Fruit fly (Drosophila melanogaster): ENCODE data around the gene CG4998.

The CG4998 gene

DNA sequence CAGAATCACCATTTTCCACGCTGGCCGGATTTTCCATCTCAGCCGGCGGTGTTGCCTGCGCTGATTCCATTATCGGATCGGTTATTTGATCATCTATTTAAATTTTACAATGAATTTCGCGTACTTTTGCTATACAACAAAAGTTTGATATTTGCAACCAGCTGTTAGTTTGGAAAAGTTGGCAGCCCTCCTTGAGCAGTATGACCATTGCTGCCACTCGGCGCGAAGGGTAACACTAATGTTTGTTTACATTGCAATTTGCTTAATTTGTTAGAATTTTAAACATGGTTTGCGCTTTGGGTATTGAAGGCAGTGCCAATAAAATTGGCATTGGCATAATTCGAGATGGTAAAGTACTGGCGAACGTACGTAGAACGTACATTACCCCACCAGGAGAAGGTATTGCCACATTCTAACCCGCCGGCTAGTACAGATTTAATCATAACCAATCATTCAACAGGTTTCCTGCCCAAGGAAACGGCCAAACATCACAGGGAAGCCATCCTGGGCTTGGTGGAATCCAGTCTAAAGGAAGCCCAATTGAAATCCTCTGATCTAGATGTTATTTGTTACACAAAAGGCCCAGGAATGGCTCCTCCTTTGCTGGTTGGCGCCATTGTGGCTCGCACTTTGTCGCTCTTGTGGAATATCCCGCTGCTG lies 13.1 kb downstream of the CG4998 start, which contains the start of the genes Golgin104 and Tcs3:
Gene Golgin104 (minus strand): TSS at position 182 of the 660 bp plus-strand sequence.
Gene Tcs3 (plus strand): TSS at position 222 of the 660 bp plus-strand sequence.
- TF ChIP-seq CG10669 (GFP tag; optimal IDR thresholded peaks at IDR 0.05) (no peak), CG8319 (GFP tag; optimal IDR thresholded peaks at IDR 0.05) (no peak), fkh (GFP tag; optimal IDR thresholded peaks at IDR 0.05) (peak; percentile 99)

DNA sequence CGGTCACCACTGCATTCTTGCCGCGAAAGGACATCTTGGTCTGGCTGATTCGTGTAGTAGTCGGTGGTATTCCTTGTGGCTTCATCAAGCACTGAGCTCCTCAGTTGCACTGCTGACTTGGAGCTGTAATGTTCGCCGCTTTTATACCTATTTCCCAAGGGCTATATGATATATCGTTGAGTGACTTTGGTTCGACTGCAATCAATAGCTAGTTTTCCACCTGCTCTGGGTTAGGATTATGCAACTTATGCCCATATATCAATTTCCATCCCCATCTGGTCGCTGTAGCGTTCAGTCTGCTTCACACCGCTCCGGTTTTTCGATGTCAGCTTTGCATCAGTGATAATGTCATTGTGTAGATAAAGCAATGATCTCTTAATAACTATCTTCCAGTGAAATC lies 15.4 kb downstream of the CG4998 start, which contains the start of gene Pdh:
Gene Pdh (minus strand): TSS at position 101 of the 400 bp plus-strand sequence.
- TF ChIP-seq Eip78C (GFP tag) (peak; percentile 1), CG1621 (tag; optimal IDR thresholded peaks at IDR 0.05) (no peak), CG11902 (GFP tag; optimal IDR thresholded peaks at IDR 0.05) (no peak), Eip75B (GFP tag; optimal IDR thresholded peaks at IDR 0.05) (no peak), CG6808 (GFP tag; optimal IDR thresholded peaks at IDR 0.05) (no peak), OdsH (GFP tag; optimal IDR thresholded peaks at IDR 0.05) (no peak)

DNA sequence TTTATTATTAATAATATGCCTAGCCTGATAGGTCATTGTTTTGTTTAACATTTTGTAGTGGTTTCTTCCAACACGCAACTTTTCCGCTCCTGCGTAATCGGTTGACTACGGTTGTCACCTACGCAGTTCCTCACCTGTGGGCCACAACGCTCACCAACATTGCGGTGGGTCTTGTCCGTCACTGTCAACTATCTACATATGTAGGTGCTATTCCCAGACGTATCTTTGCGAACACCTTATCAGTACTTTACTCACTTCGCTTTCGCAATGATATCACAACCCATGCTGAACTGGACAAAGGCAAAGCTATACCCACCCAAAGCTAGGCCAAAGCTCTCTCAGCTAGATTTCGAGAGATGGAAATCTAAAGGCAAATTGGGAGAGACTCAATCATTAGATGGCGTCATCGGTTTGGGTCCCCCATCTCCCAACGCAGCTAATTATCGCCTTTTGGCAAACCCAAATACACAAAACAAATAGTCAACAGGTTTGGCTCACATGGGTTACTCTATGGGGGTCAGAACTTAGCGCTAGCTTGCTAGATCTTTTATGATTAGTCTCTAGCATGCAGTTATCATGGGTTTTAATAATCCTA lies 17.5 kb downstream of the CG4998 start:
- TF ChIP-seq CG3032 (tag; optimal IDR thresholded peaks at IDR 0.05) (no peak), vri (GFP tag; optimal IDR thresholded peaks at IDR 0.05) (peak; percentile 72), Eip78C (GFP tag) (peak; percentile 40), fkh (GFP tag; optimal IDR thresholded peaks at IDR 0.05) (peak; percentile 62)

DNA sequence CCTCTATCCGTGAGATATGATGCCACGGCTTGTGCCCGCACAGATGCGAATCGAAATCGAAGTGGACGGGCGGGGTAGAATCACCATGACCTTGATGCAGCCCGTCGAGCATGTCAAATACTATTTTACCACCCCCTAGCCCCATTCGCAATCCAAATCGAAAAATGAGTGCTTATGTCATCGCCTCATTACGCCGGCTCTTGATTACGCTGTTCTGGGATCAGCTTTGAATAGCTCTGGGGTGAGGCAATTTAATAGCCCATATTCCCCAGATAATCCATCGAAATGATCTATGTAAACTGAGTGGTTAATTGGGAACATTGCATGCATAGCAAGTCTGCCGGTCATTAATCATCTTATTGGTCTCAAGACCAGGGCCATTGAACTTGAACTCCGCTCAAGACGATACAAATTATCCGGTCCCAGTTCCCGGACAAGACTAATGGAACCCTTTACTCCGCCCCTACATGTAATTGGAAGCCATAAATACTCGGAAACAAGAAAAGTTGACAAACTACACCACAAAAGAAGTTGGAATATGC lies 18.5 kb downstream of the CG4998 start:
- TF ChIP-seq fd85E (GFP tag; optimal IDR thresholded peaks at IDR 0.05) (no peak), vri (GFP tag; optimal IDR thresholded peaks at IDR 0.05) (peak; percentile 71), CG1621 (tag; optimal IDR thresholded peaks at IDR 0.05) (peak; percentile 21), Hr38 (GFP tag; optimal IDR thresholded peaks at IDR 0.05) (no peak), CG10631 (GFP tag; optimal IDR thresholded peaks at IDR 0.05) (no peak), net (GFP tag; optimal IDR thresholded peaks at IDR 0.05) (no peak), Sox15 (GFP tag; optimal IDR thresholded peaks at IDR 0.05) (no peak), CG6276 (GFP tag; optimal IDR thresholded peaks at IDR 0.05) (no peak), salr (GFP tag; optimal IDR thresholded peaks at IDR 0.05) (no peak), CG6163 (GFP tag; IDR thresholded peaks at IDR 0.05) (0 out of 3 replicates have a peak, but pooled peaks have one; percentile 25)

DNA sequence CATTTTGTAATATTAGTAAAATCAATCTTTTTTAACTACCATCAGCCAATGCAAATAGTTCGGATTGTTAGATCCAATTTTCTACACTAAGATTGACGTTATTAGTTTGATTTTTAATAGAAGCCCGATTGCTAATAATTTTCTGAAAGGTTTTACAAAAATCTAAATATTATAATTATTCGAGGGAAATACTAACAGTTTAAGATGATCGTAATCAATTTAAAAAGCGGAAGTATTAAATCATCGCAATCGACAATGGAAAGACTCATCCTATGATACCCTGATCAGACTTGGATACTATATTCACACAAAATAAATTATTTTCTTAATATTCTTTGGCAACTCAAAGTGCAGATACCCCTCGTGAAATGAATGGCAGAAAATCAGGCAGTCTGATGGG lies 19.1 kb downstream of the CG4998 start:
- no peak for TF ChIP-seq CG11294 (GFP tag; IDR thresholded peaks at IDR 0.05)
- TF ChIP-seq Hr38 (GFP tag; optimal IDR thresholded peaks at IDR 0.05), result no peak
- TF ChIP-seq CG16779 (tag; optimal IDR thresholded peaks at IDR 0.05), result no peak
- TF ChIP-seq pdm3 (GFP tag; optimal IDR thresholded peaks at IDR 0.05), result no peak
- no peak for TF ChIP-seq Hr4 (GFP tag; optimal IDR thresholded peaks at IDR 0.05)
- TF ChIP-seq fd59A (GFP tag; optimal IDR thresholded peaks at IDR 0.05), result no peak
- TF ChIP-seq lz (GFP tag; optimal IDR thresholded peaks at IDR 0.05), result no peak
- TF ChIP-seq OdsH (GFP tag; optimal IDR thresholded peaks at IDR 0.05), result no peak
- TF ChIP-seq Smox (GFP tag; optimal IDR thresholded peaks at IDR 0.05), result no peak
- TF ChIP-seq salr (GFP tag; optimal IDR thresholded peaks at IDR 0.05), result peak in 1 of 2 experiments; percentile 40
- TF ChIP-seq CG11762 (GFP tag; optimal IDR thresholded peaks at IDR 0.05; ENCODE audit: insufficient read depth), result no peak
- TF ChIP-seq CG10631 (GFP tag; optimal IDR thresholded peaks at IDR 0.05), result no peak
- no peak for TF ChIP-seq CG32006 (GFP tag; optimal IDR thresholded peaks at IDR 0.05)
- peak; percentile 14 for TF ChIP-seq esn (GFP tag; optimal IDR thresholded peaks at IDR 0.05)
- TF ChIP-seq Sox14 (GFP tag; optimal IDR thresholded peaks at IDR 0.05), result peak; percentile 4
- TF ChIP-seq Eip78C (GFP tag), result peak; percentile 78
- no peak for TF ChIP-seq CG3032 (tag; optimal IDR thresholded peaks at IDR 0.05)
- peak; percentile 38 for TF ChIP-seq CG6808 (GFP tag; optimal IDR thresholded peaks at IDR 0.05)

All from whole organism, prepupa.